Worm (Caenorhabditis elegans) whole organism, late embryonic: Measurements from ENCODE around the gene Y43F8C.16.

Experiments used
- F13H6.1 ChIP-seq: sonication (generic microtip); optimal IDR thresholded peaks from 2 replicates; lab custom pipeline; 2016; ENCODE audit warnings: missing genetic modification characterization, missing compliant biosample characterization
- ceh-24 ChIP-seq: sonication (generic microtip); optimal IDR thresholded peaks from 2 replicates; lab custom pipeline; 2016; ENCODE audit warnings: mild to moderate bottlenecking, missing genetic modification characterization, missing compliant biosample characterization
- lin-11 ChIP-seq: fragments of 200-800 bp; sonication (Bioruptor generic); optimal IDR thresholded peaks from 2 replicates; lab custom pipeline; 2018; ENCODE audit warnings: mild to moderate bottlenecking, missing genetic modification characterization, missing compliant biosample characterization
- nhr-11 ChIP-seq: fragments of 150-350 bp; optimal IDR thresholded peaks from 2 replicates; lab custom pipeline; 2014; ENCODE audit warnings: missing biosample characterization, missing genetic modification characterization
- unc-55 ChIP-seq: sonication (generic microtip); optimal IDR thresholded peaks from 2 replicates; lab custom pipeline; 2017; ENCODE audit warnings: missing biosample characterization, missing genetic modification reagents, missing genetic modification characterization
- zip-5 ChIP-seq: sonication (generic microtip); optimal IDR thresholded peaks from 2 replicates; lab custom pipeline; 2016; ENCODE audit warnings: missing genetic modification characterization, missing compliant biosample characterization

DNA sequence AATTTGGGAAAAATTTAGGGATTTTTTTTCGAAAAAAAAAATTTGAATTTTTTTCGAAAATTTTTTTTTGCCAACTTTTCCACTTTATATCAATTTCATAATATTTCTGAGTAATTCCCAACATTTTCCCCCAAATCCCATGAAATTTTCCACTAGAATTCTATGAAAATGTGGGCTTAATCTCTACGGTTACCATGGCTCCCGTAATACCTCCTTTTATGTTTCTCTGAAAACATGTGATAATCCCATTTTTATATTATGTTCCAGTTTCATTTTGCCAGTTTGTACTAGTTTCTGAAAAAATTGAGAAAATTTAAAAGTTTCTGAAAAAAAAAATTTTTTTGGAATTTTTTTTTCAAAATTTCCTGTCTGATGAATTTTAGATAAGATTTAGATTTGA is 47.1 kb downstream of the Y43F8C.16 start:
- no peak for TF ChIP-seq F13H6.1 (tag; lab: Kevin White, UChicago)
- TF ChIP-seq unc-55, result no peak
- TF ChIP-seq zip-5, result no peak
- TF ChIP-seq lin-11 (tag; lab: Kevin White, UChicago), result no peak
- no peak for TF ChIP-seq nhr-11 (tag; lab: Kevin White, UChicago)
- no peak for TF ChIP-seq ceh-24 (tag; lab: Kevin White, UChicago)
